Worm (Caenorhabditis elegans) whole organism, L2 larva: ENCODE measurements around the gene F49E2.2.

Source experiments
- alr-1 ChIP-seq: fragments of 150-350 bp; optimal IDR thresholded peaks from 2 replicates; lab custom pipeline; 2014; ENCODE audit warnings: missing biosample characterization, missing genetic modification characterization
- egl-27 ChIP-seq: sonication (generic microtip); optimal IDR thresholded peaks from 3 replicates; lab custom pipeline; 2017; ENCODE audit warnings: missing biosample characterization, missing genetic modification reagents, missing genetic modification characterization
- skn-1 ChIP-seq: sonication (generic microtip); optimal IDR thresholded peaks from 2 replicates; lab custom pipeline; 2017; ENCODE audit warnings: missing biosample characterization, missing genetic modification characterization
- snpc-4 ChIP-seq: fragments of 150-350 bp; optimal IDR thresholded peaks from 2 replicates; lab custom pipeline; 2014; ENCODE audit warnings: missing biosample characterization, missing genetic modification characterization
- unc-39 ChIP-seq: fragments of 150-350 bp; optimal IDR thresholded peaks from 2 replicates; lab custom pipeline; 2014; ENCODE audit warnings: missing biosample characterization, missing genetic modification characterization
- unc-55 ChIP-seq: fragments of 150-350 bp; sonication (generic microtip); optimal IDR thresholded peaks from 3 replicates; lab custom pipeline; 2014; ENCODE audit warnings: missing biosample characterization, missing genetic modification reagents, missing genetic modification characterization

DNA sequence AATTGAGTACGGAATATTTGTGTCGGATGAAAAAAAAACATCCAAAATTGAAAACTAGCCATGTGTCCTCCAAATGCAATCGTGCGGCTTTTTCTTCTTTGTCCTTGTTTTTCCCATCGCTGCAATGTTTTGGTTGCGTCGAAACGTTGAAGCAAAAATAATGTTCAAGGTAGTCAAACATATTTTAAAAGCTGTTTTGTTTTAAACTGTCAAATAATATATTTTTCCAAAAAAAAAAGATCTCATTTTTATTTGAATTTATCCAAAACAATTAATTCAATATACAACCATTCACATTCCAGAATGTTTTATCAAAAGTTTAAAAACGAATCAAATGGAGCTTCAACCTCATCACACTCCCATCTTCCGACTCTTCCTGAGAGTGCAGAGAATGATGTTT, 47.8 kb upstream of the F49E2.2 start, which contains the start of gene C07B5.6:
- TF ChIP-seq alr-1 (tag; lab: Kevin White, UChicago) (no peak), egl-27 (tag; lab: Kevin White, UChicago) (no peak), unc-55 (GFP tag; lab: Kevin White, UChicago) (no peak), skn-1 (no peak), unc-39 (tag; lab: Kevin White, UChicago) (no peak), snpc-4 (no peak)
